Worm (Caenorhabditis elegans) whole organism, late embryonic: ENCODE measurements around the gene srw-38.

ENCODE experiments used
- F13H6.1 ChIP-seq: sonication (generic microtip); optimal IDR thresholded peaks from 2 replicates; lab custom pipeline; 2016; ENCODE audit warnings: missing genetic modification characterization, missing compliant biosample characterization
- T23F11.4 ChIP-seq: fragments of 200-800 bp; sonication (Bioruptor generic); optimal IDR thresholded peaks from 2 replicates; lab custom pipeline; 2018; ENCODE audit warnings: mild to moderate bottlenecking, missing genetic modification characterization, missing compliant biosample characterization
- Y22D7AL.16 ChIP-seq: sonication (generic microtip); optimal IDR thresholded peaks from 2 replicates; lab custom pipeline; 2016; ENCODE audit warnings: missing genetic modification characterization, missing compliant biosample characterization
- ceh-19 ChIP-seq: fragments of 200-800 bp; sonication (Bioruptor generic); optimal IDR thresholded peaks from 2 replicates; lab custom pipeline; 2018; ENCODE audit warnings: mild to moderate bottlenecking, missing genetic modification characterization, missing compliant biosample characterization
- ceh-34 ChIP-seq: sonication (generic microtip); optimal IDR thresholded peaks from 2 replicates; lab custom pipeline; 2016; ENCODE audit warnings: mild to moderate bottlenecking, missing genetic modification characterization, missing compliant biosample characterization
- ceh-45 ChIP-seq: fragments of 200-800 bp; sonication (Bioruptor generic); IDR thresholded peaks from 2 replicates; pipeline ENCODE4 v1.3.6; 2022; ENCODE audit warnings: missing genetic modification reagents, missing genetic modification characterization, missing compliant biosample characterization
- ceh-9 ChIP-seq: sonication (generic microtip); optimal IDR thresholded peaks from 2 replicates; lab custom pipeline; 2016; ENCODE audit warnings: mild to moderate bottlenecking, missing genetic modification characterization, inconsistent platforms, missing compliant biosample characterization
- dmd-4 ChIP-seq: sonication (generic microtip); optimal IDR thresholded peaks from 2 replicates; lab custom pipeline; 2016; ENCODE audit warnings: borderline replicate concordance, missing genetic modification characterization, missing compliant biosample characterization
- dve-1 ChIP-seq: sonication (generic microtip); optimal IDR thresholded peaks from 2 replicates; lab custom pipeline; 2017; ENCODE audit warnings: antibody characterized with exemption, mild to moderate bottlenecking, missing genetic modification characterization, missing compliant biosample characterization
- fax-1 ChIP-seq: sonication (generic microtip); optimal IDR thresholded peaks from 2 replicates; lab custom pipeline; 2016; ENCODE audit warnings: missing genotype, missing genetic modification characterization, missing compliant biosample characterization
- fkh-10 ChIP-seq: fragments of 150-350 bp; optimal IDR thresholded peaks from 2 replicates; lab custom pipeline; 2014; ENCODE audit warnings: missing biosample characterization, missing genetic modification reagents, missing genetic modification characterization
- fkh-6 ChIP-seq: sonication (generic microtip); optimal IDR thresholded peaks from 2 replicates; lab custom pipeline; 2016; ENCODE audit warnings: missing genetic modification characterization, missing compliant biosample characterization
- hlh-13 ChIP-seq: fragments of 200-800 bp; sonication (Bioruptor generic); optimal IDR thresholded peaks from 2 replicates; lab custom pipeline; 2018; ENCODE audit warnings: mild to moderate bottlenecking, missing genetic modification characterization, missing compliant biosample characterization
- hlh-15 ChIP-seq: sonication (generic microtip); optimal IDR thresholded peaks from 2 replicates; lab custom pipeline; 2016; ENCODE audit warnings: missing genetic modification characterization, missing compliant biosample characterization
- lin-11 ChIP-seq: fragments of 200-800 bp; sonication (Bioruptor generic); optimal IDR thresholded peaks from 2 replicates; lab custom pipeline; 2018; ENCODE audit warnings: mild to moderate bottlenecking, missing genetic modification characterization, missing compliant biosample characterization
- madf-2 ChIP-seq: sonication (generic microtip); optimal IDR thresholded peaks from 2 replicates; lab custom pipeline; 2017; ENCODE audit warnings: missing genetic modification characterization, missing compliant biosample characterization
- nhr-11 ChIP-seq: fragments of 150-350 bp; optimal IDR thresholded peaks from 2 replicates; lab custom pipeline; 2014; ENCODE audit warnings: missing biosample characterization, missing genetic modification characterization
- nhr-232 ChIP-seq: sonication (generic microtip); optimal IDR thresholded peaks from 2 replicates; lab custom pipeline; 2016; ENCODE audit warnings: missing genetic modification characterization, missing compliant biosample characterization
- npax-4 ChIP-seq: sonication (generic microtip); optimal IDR thresholded peaks from 2 replicates; lab custom pipeline; 2016; ENCODE audit warnings: missing genetic modification characterization, missing compliant biosample characterization
- pat-9 ChIP-seq: fragments of 200-800 bp; sonication (Bioruptor generic); optimal IDR thresholded peaks from 2 replicates; lab custom pipeline; 2018; ENCODE audit warnings: mild to moderate bottlenecking, missing genetic modification characterization, moderate library complexity, missing compliant biosample characterization
- pha-2 ChIP-seq: sonication (generic microtip); optimal IDR thresholded peaks from 2 replicates; lab custom pipeline; 2017; ENCODE audit warnings: mild to moderate bottlenecking, missing genetic modification characterization, missing compliant biosample characterization
- ref-2 ChIP-seq: sonication (generic microtip); optimal IDR thresholded peaks from 2 replicates; lab custom pipeline; 2016; ENCODE audit warnings: missing genetic modification characterization, missing compliant biosample characterization
- rnt-1 ChIP-seq: sonication (generic microtip); optimal IDR thresholded peaks from 2 replicates; lab custom pipeline; 2016; ENCODE audit warnings: missing genetic modification characterization, missing compliant biosample characterization
- sdc-2 ChIP-seq: sonication (generic microtip); optimal IDR thresholded peaks from 2 replicates; lab custom pipeline; 2016; ENCODE audit warnings: missing genotype, missing genetic modification characterization, missing compliant biosample characterization
- sox-4 ChIP-seq: sonication (generic microtip); optimal IDR thresholded peaks from 2 replicates; lab custom pipeline; 2017; ENCODE audit warnings: mild to moderate bottlenecking, missing genetic modification characterization, inconsistent platforms, missing compliant biosample characterization
- syd-9 ChIP-seq: sonication (generic microtip); optimal IDR thresholded peaks from 2 replicates; lab custom pipeline; 2016; ENCODE audit warnings: mild to moderate bottlenecking, missing genetic modification characterization, moderate library complexity, missing compliant biosample characterization
- unc-42 ChIP-seq: sonication (generic microtip); optimal IDR thresholded peaks from 2 replicates; lab custom pipeline; 2016; ENCODE audit warnings: missing genotype, missing genetic modification characterization, missing compliant biosample characterization
- unc-86 ChIP-seq: sonication (generic microtip); optimal IDR thresholded peaks from 2 replicates; lab custom pipeline; 2016; ENCODE audit warnings: missing genetic modification characterization, missing compliant biosample characterization
- zip-5 ChIP-seq: sonication (generic microtip); optimal IDR thresholded peaks from 2 replicates; lab custom pipeline; 2016; ENCODE audit warnings: missing genetic modification characterization, missing compliant biosample characterization

srw-38 gene

DNA sequence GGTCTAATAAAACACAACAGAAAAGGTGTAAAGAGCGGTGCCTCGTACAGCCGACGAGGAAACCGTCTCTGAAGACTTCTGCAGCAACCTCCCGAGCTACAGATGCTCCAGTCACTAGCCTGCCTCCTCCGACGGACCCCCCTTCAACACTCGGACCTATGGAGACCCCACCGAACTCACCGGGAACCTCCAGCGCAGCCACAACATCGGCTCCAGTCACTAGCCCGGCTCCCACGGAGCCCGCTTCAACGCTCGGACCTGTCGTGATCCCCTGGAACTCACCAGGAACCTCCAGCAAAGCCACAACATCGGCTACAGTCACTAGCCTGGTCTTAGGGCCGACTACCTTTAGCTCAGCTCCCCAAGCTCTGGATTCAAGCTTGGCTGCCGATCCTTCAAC is 24.0 kb downstream of the srw-38 start:
- TF ChIP-seq F13H6.1 (tag; lab: Kevin White, UChicago) (no peak), syd-9 (tag; lab: Kevin White, UChicago) (no peak), rnt-1 (tag; lab: Kevin White, UChicago) (no peak), sox-4 (tag; lab: Kevin White, UChicago) (no peak), dve-1 (tag; lab: Kevin White, UChicago) (no peak), ceh-45 (no peak), ceh-19 (no peak), ceh-9 (tag; lab: Kevin White, UChicago) (no peak), lin-11 (tag; lab: Kevin White, UChicago) (no peak), hlh-15 (tag; lab: Kevin White, UChicago) (no peak), pha-2 (tag; lab: Kevin White, UChicago) (no peak), sdc-2 (tag; lab: Kevin White, UChicago) (no peak), hlh-13 (no peak), Y22D7AL.16 (no peak)

DNA sequence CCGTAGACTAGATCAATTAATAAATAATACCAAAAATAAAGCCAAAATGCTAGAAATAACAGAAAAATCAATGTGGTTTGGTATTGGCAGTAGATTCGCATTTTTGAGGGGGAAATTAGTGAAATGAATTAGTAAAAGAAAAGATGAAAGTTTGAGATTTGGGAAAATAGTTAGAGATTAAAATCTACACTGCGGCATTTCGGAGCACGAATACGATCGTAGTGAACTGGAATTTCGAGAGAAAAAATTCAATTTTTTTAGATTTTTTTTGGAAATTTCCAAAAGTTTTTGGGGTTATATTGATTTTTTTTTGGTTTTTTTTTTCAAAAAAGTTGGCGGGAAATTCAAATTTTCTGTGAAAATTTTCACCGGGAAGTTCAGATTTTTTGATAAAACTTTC is 31.6 kb downstream of the srw-38 start, which contains the start of gene Y116F11B.9:
Gene Y116F11B.9, minus strand, starts transcription at position 101 of the 400 bp plus-strand sequence.
- TF ChIP-seq dmd-4 (tag; lab: Kevin White, UChicago) (no peak), madf-2 (tag; lab: Kevin White, UChicago) (no peak), syd-9 (tag; lab: Kevin White, UChicago) (no peak), fkh-10 (GFP tag; lab: Kevin White, UChicago) (no peak), unc-86 (tag; lab: Kevin White, UChicago) (no peak)
- TF ChIP-seq, all 69 proteins: peak for 0

DNA sequence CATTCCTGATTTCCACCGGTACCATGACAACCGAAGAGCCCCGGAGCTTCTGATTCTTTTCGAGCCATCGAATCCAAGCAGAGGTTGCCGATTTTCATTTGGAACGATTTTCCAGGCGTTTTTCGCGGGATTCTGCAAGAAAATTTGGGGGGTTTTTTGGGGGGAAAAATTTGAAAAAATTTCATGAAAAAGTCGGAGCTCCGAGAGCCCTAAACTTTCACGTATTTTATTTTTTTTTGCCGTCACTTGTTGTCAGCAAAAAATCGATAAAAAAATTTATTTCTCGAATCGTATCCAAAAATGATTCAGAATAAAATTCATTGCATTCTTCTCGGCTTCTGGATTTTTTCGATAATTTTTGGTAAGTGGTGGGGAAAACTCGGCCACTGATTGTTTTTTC is 46.7 kb downstream of the srw-38 start, which contains the start of gene Y116F11B.13:
Gene Y116F11B.13, plus strand, starts transcription at position 301 of the 400 bp plus-strand sequence.
- TF ChIP-seq hlh-15 (tag; lab: Kevin White, UChicago) (no peak), T23F11.4 (no peak), fkh-6 (tag; lab: Kevin White, UChicago) (no peak), npax-4 (no peak), nhr-232 (tag; lab: Kevin White, UChicago) (no peak), madf-2 (tag; lab: Kevin White, UChicago) (no peak), unc-42 (tag; lab: Kevin White, UChicago) (no peak), nhr-11 (tag; lab: Kevin White, UChicago) (no peak), ceh-34 (tag; lab: Kevin White, UChicago) (no peak), fax-1 (no peak), zip-5 (tag; lab: Kevin White, UChicago) (no peak), pat-9 (no peak), Y22D7AL.16 (no peak), unc-86 (tag; lab: Kevin White, UChicago) (no peak), ref-2 (tag; lab: Kevin White, UChicago) (no peak)
